Worm (Caenorhabditis elegans) whole organism, L4 larva: ENCODE data around the gene fos-1.

Experiments used
- D1046.2 ChIP-seq: fragments of 200-800 bp; sonication (Bioruptor generic); IDR thresholded peaks from 2 replicates; pipeline ENCODE4 v1.3.6; 2022; ENCODE audit warnings: missing genetic modification characterization, missing compliant biosample characterization
- lin-29 ChIP-seq: fragments of 200-800 bp; sonication (Bioruptor generic); IDR thresholded peaks from 2 replicates; pipeline ENCODE4 v1.3.6; 2022; ENCODE audit warnings: missing genetic modification reagents, missing genetic modification characterization, missing compliant biosample characterization
- madf-5 ChIP-seq, 2 experiments: fragments of 200-800 bp; sonication (Bioruptor generic); IDR thresholded peaks; 2 replicates each; pipeline ENCODE4 v1.3.6; 2022; ENCODE audit warnings: missing compliant biosample characterization in 2 of 2, missing genetic modification characterization in 2 of 2
- nhr-77 ChIP-seq: fragments of 150-350 bp; optimal IDR thresholded peaks from 2 replicates; lab custom pipeline; 2014; ENCODE audit warnings: missing biosample characterization, missing genetic modification characterization
- zfp-3 ChIP-seq: fragments of 200-800 bp; sonication (Bioruptor generic); conservative IDR thresholded peaks from 2 replicates; pipeline ENCODE4 v1.3.6; 2022; ENCODE audit warnings: missing genetic modification reagents, missing genetic modification characterization, missing compliant biosample characterization
- ztf-11 ChIP-seq: fragments of 150-350 bp; optimal IDR thresholded peaks from 2 replicates; lab custom pipeline; 2014; ENCODE audit warnings: missing biosample characterization, missing genetic modification characterization

- no peak for TF ChIP-seq nhr-77 (tag; lab: Kevin White, UChicago)
- no peak for TF ChIP-seq zfp-3 (GFP tag; lab: Robert Waterston, UW)
- TF ChIP-seq madf-5 (GFP tag; IDR thresholded peaks at IDR 0.05; lab: Robert Waterston, UW), result no peak
- no peak for TF ChIP-seq lin-29 (GFP tag; lab: Robert Waterston, UW)
- no peak for TF ChIP-seq D1046.2 (GFP tag; lab: Robert Waterston, UW)
- no peak for TF ChIP-seq ztf-11
Observed at ce11 chrV:6007927-6008326, 4.5 kb downstream of the fos-1 start.
